Fruit fly (Drosophila melanogaster): ENCODE results near the gene CG5885.

CG5885 gene

dm6 chr2L:9894193-9894592, 23.9 kb downstream of the CG5885 start:
- TF ChIP-seq CkIIα-i1 (GFP tag; IDR thresholded peaks at IDR 0.05) (no peak), pita (GFP tag; optimal IDR thresholded peaks at IDR 0.05) (no peak), CG17802 (tag; optimal IDR thresholded peaks at IDR 0.05) (no peak), jing (GFP tag; optimal IDR thresholded peaks at IDR 0.05) (no peak), CG30431 (GFP tag; optimal IDR thresholded peaks at IDR 0.05) (no peak), Taf1 (GFP tag; IDR thresholded peaks at IDR 0.05) (no peak), Ssrp (tag; optimal IDR thresholded peaks at IDR 0.05) (no peak), CG34224 (GFP tag; IDR thresholded peaks at IDR 0.05; ENCODE audit: partially characterized antibody) (no peak), Ets65A (GFP tag) (peak; percentile 70), CG6254 (GFP tag; optimal IDR thresholded peaks at IDR 0.05) (no peak), CG16779 (GFP tag; IDR thresholded peaks at IDR 0.05) (0 out of 2 replicates have a peak, but pooled peaks have one; percentile 22), slou (GFP tag; optimal IDR thresholded peaks at IDR 0.05) (no peak), CG4360 (GFP tag; IDR thresholded peaks at IDR 0.05) (no peak), so (GFP tag; IDR thresholded peaks at IDR 0.05) (no peak), bigmax (GFP tag; optimal IDR thresholded peaks at IDR 0.05) (peak; percentile 91)

dm6 chr2L:9893183-9893582, 24.9 kb downstream of the CG5885 start, which contains the start of gene mtDNA-helicase:
TSS of gene mtDNA-helicase (minus strand) at chr2L:9893446.
- TF ChIP-seq NC2β (GFP tag; optimal IDR thresholded peaks at IDR 0.05): no peak
- no peak for TF ChIP-seq CG18764 (GFP tag; optimal IDR thresholded peaks at IDR 0.05)
- no peak for TF ChIP-seq CG2875 (GFP tag; optimal IDR thresholded peaks at IDR 0.05)
- TF ChIP-seq CG1233 (GFP tag; optimal IDR thresholded peaks at IDR 0.05): no peak
- no peak for TF ChIP-seq abd-A (tag; optimal IDR thresholded peaks at IDR 0.05)
- TF ChIP-seq row (GFP tag; IDR thresholded peaks at IDR 0.05): no peak; the same call in 2 of the 3 replicates
- TF ChIP-seq BEAF-32 (GFP tag; optimal IDR thresholded peaks at IDR 0.05): peak; percentile 58
- no peak for TF ChIP-seq Lpt (GFP tag; optimal IDR thresholded peaks at IDR 0.05)
- no peak for TF ChIP-seq wdn (GFP tag; IDR thresholded peaks at IDR 0.05)
- TF ChIP-seq sens-2 (GFP tag; IDR thresholded peaks at IDR 0.05): no peak
- TF ChIP-seq CG17186 (GFP tag; optimal IDR thresholded peaks at IDR 0.05): peak; percentile 31
- no peak for TF ChIP-seq CG4820 (GFP tag; optimal IDR thresholded peaks at IDR 0.05)
- TF ChIP-seq D19B (GFP tag; optimal IDR thresholded peaks at IDR 0.05): no peak
- TF ChIP-seq esg (GFP tag; conservative IDR thresholded peaks at IDR 0.05): no peak
- no peak for TF ChIP-seq cwo (GFP tag; optimal IDR thresholded peaks at IDR 0.05)
- no peak for TF ChIP-seq Dip3 (GFP tag; optimal IDR thresholded peaks at IDR 0.05)
- TF ChIP-seq Hsf (GFP tag; optimal IDR thresholded peaks at IDR 0.05): no peak
- no peak for TF ChIP-seq emc (GFP tag; optimal IDR thresholded peaks at IDR 0.05)
- TF ChIP-seq CG17328 (GFP tag; IDR thresholded peaks at IDR 0.05): no peak
- no peak for TF ChIP-seq gcm (GFP tag; optimal IDR thresholded peaks at IDR 0.05)
- no peak for TF ChIP-seq CG10979 (tag; optimal IDR thresholded peaks at IDR 0.05)
- no peak for TF ChIP-seq D19A (tag; optimal IDR thresholded peaks at IDR 0.05)
- peak; percentile 38; the same call in 1 of the 3 replicates for TF ChIP-seq CG16813 (GFP tag; IDR thresholded peaks at IDR 0.05; ENCODE audit: partially characterized antibody)
- TF ChIP-seq CG11085 (GFP tag; IDR thresholded peaks at IDR 0.05): no peak
- TF ChIP-seq crp (GFP tag; optimal IDR thresholded peaks at IDR 0.05): peak in 1 of 2 experiments; percentile 34
- TF ChIP-seq sob (GFP tag; IDR thresholded peaks at IDR 0.05): no peak
- no peak for TF ChIP-seq NK7.1 (GFP tag; optimal IDR thresholded peaks at IDR 0.05)
- TF ChIP-seq dimm (GFP tag; IDR thresholded peaks at IDR 0.05): no peak
- TF ChIP-seq CG13296 (GFP tag; optimal IDR thresholded peaks at IDR 0.05): no peak
- no peak for TF ChIP-seq CrebB (tag; optimal IDR thresholded peaks at IDR 0.05)
- peak; percentile 91 for TF ChIP-seq E2f2 (GFP tag; IDR thresholded peaks at IDR 0.05)
- no peak for TF ChIP-seq Adf1 (GFP tag; IDR thresholded peaks at IDR 0.05)
- no peak for TF ChIP-seq CG11723 (GFP tag; optimal IDR thresholded peaks at IDR 0.05)
- no peak for TF ChIP-seq ssp (GFP tag; IDR thresholded peaks at IDR 0.05)
- no peak for TF ChIP-seq CG31365 (tag; optimal IDR thresholded peaks at IDR 0.05)
- no peak for TF ChIP-seq Ets65A (GFP tag)
- TF ChIP-seq kni (GFP tag; optimal IDR thresholded peaks at IDR 0.05): no peak
